Fruit fly (Drosophila melanogaster) whole organism, prepupa: ENCODE data around the gene enc.
A peak's percentile ranks its signal among the peaks of the same experiment; 100 is the strongest.

ENCODE experiments used
- Blimp-1 ChIP-seq: fragments of 200-800 bp; sonication (Bioruptor generic); optimal IDR thresholded peaks from 3 replicates; lab custom pipeline; 2017; ENCODE audit warnings: missing biosample characterization, missing genetic modification characterization, mild to moderate bottlenecking, moderate library complexity, missing genetic modification reagents
- CG10631 ChIP-seq: fragments of 200-800 bp; sonication (Bioruptor generic); optimal IDR thresholded peaks from 2 replicates; lab custom pipeline; 2016; ENCODE audit warnings: missing biosample characterization, missing genetic modification characterization
- CG10669 ChIP-seq: fragments of 200-800 bp; sonication (Bioruptor generic); optimal IDR thresholded peaks from 3 replicates; lab custom pipeline; 2018; ENCODE audit warnings: missing biosample characterization, mild to moderate bottlenecking, missing genetic modification characterization, moderate library complexity
- CG11762 ChIP-seq: fragments of 200-800 bp; sonication (Bioruptor generic); optimal IDR thresholded peaks from 3 replicates; lab custom pipeline; 2016; ENCODE audit warnings: missing biosample characterization, missing genetic modification characterization; ENCODE audit not compliant: insufficient read depth
- CG11902 ChIP-seq: fragments of 200-800 bp; sonication (Bioruptor generic); optimal IDR thresholded peaks from 3 replicates; lab custom pipeline; 2016; ENCODE audit warnings: missing biosample characterization, missing genetic modification characterization
- CG15336 ChIP-seq: fragments of 200-800 bp; sonication (Bioruptor generic); IDR thresholded peaks from 2 replicates; pipeline ENCODE4 v1.3.6; 2022; ENCODE audit warnings: missing biosample characterization, missing genetic modification characterization
- CG1621 ChIP-seq: fragments of 200-800 bp; sonication (Bioruptor generic); optimal IDR thresholded peaks from 3 replicates; lab custom pipeline; 2018; ENCODE audit warnings: missing biosample characterization, mild to moderate bottlenecking, missing genetic modification characterization
- CG16779 ChIP-seq: fragments of 200-800 bp; sonication (Bioruptor generic); optimal IDR thresholded peaks from 3 replicates; lab custom pipeline; 2017; ENCODE audit warnings: missing biosample characterization, mild to moderate bottlenecking, missing genetic modification characterization
- CG3032 ChIP-seq: fragments of 200-800 bp; optimal IDR thresholded peaks from 2 replicates; lab custom pipeline; 2019; ENCODE audit warnings: missing biosample characterization, mild to moderate bottlenecking, missing genetic modification characterization, moderate library complexity
- CG31627 ChIP-seq: fragments of 200-800 bp; sonication (Bioruptor generic); optimal IDR thresholded peaks from 3 replicates; lab custom pipeline; 2016; ENCODE audit warnings: missing biosample characterization, missing genetic modification characterization
- CG32006 ChIP-seq: fragments of 200-800 bp; sonication (Bioruptor generic); optimal IDR thresholded peaks from 3 replicates; lab custom pipeline; 2017; ENCODE audit warnings: missing biosample characterization, mild to moderate bottlenecking, missing genetic modification characterization
- CG3919 ChIP-seq: fragments of 200-800 bp; sonication (Bioruptor generic); optimal IDR thresholded peaks from 3 replicates; lab custom pipeline; 2016; ENCODE audit warnings: missing biosample characterization, missing genetic modification characterization
- CG4318 ChIP-seq: fragments of 200-800 bp; sonication (Bioruptor generic); optimal IDR thresholded peaks from 3 replicates; lab custom pipeline; 2017; ENCODE audit warnings: missing biosample characterization, mild to moderate bottlenecking, missing genetic modification characterization
- CG6163 ChIP-seq: fragments of 200-800 bp; sonication (Bioruptor generic); IDR thresholded peaks from 3 replicates; pipeline ENCODE4 v1.3.6; 2022; ENCODE audit warnings: missing biosample characterization, missing genetic modification characterization
- CG6276 ChIP-seq: fragments of 200-800 bp; sonication (Bioruptor generic); optimal IDR thresholded peaks from 2 replicates; lab custom pipeline; 2017; ENCODE audit warnings: missing biosample characterization, mild to moderate bottlenecking, missing genetic modification characterization
- CG6792 ChIP-seq: fragments of 200-800 bp; sonication (Bioruptor generic); optimal IDR thresholded peaks from 3 replicates; lab custom pipeline; 2016; ENCODE audit warnings: missing biosample characterization, missing genetic modification characterization
- CG6854 ChIP-seq: fragments of 200-800 bp; sonication (Bioruptor generic); optimal IDR thresholded peaks from 2 replicates; lab custom pipeline; 2017; ENCODE audit warnings: missing biosample characterization, mild to moderate bottlenecking, missing genetic modification characterization
- CG8119 ChIP-seq: fragments of 200-800 bp; sonication (Bioruptor generic); IDR thresholded peaks from 3 replicates; pipeline ENCODE4 v1.3.6; 2022; ENCODE audit warnings: missing biosample characterization, missing genetic modification characterization
- CG8319 ChIP-seq: fragments of 200-800 bp; sonication (Bioruptor generic); optimal IDR thresholded peaks from 3 replicates; lab custom pipeline; 2016; ENCODE audit warnings: missing biosample characterization, missing genetic modification characterization
- CG8632 ChIP-seq: fragments of 200-800 bp; sonication (Bioruptor generic); optimal IDR thresholded peaks from 3 replicates; lab custom pipeline; 2016; ENCODE audit warnings: missing biosample characterization, missing genetic modification characterization
- CG9139 ChIP-seq: fragments of 200-800 bp; sonication (Bioruptor generic); optimal IDR thresholded peaks from 3 replicates; lab custom pipeline; 2017; ENCODE audit warnings: missing biosample characterization, mild to moderate bottlenecking, missing genetic modification characterization
- Eip78C ChIP-seq: fragments of 200-800 bp; sonication (Bioruptor generic); peaks from one replicate; lab custom pipeline; 2016; ENCODE audit warnings: missing biosample characterization, missing genetic modification characterization
- Ets96B ChIP-seq: fragments of 200-800 bp; optimal IDR thresholded peaks from 2 replicates; lab custom pipeline; 2019; ENCODE audit warnings: missing biosample characterization, mild to moderate bottlenecking, missing genetic modification characterization, moderate library complexity
- Gug ChIP-seq: fragments of 200-800 bp; sonication (Bioruptor generic); IDR thresholded peaks from 2 replicates; pipeline ENCODE4 v1.3.6; 2022; ENCODE audit warnings: missing biosample characterization, missing genetic modification characterization
- Hr39 ChIP-seq: fragments of 200-800 bp; sonication (Bioruptor generic); optimal IDR thresholded peaks from 2 replicates; lab custom pipeline; 2016; ENCODE audit warnings: missing biosample characterization, missing genetic modification characterization
- Hr4 ChIP-seq: fragments of 200-800 bp; sonication (Bioruptor generic); optimal IDR thresholded peaks from 3 replicates; lab custom pipeline; 2016; ENCODE audit warnings: missing biosample characterization, missing genetic modification characterization
- Lpt ChIP-seq: fragments of 200-800 bp; sonication (Bioruptor generic); optimal IDR thresholded peaks from 3 replicates; lab custom pipeline; 2016; ENCODE audit warnings: missing biosample characterization, missing genetic modification characterization
- Met ChIP-seq: fragments of 200-800 bp; sonication (Bioruptor generic); optimal IDR thresholded peaks from 3 replicates; lab custom pipeline; 2016; ENCODE audit warnings: missing biosample characterization, missing genetic modification characterization
- OdsH ChIP-seq: fragments of 200-800 bp; sonication (Bioruptor generic); optimal IDR thresholded peaks from 3 replicates; lab custom pipeline; 2016; ENCODE audit warnings: missing biosample characterization, missing genetic modification characterization
- Smox ChIP-seq: fragments of 200-800 bp; sonication (Bioruptor generic); optimal IDR thresholded peaks from 3 replicates; lab custom pipeline; 2016; ENCODE audit warnings: missing biosample characterization, missing genetic modification characterization
- Sox102F ChIP-seq: fragments of 200-800 bp; sonication (Bioruptor generic); optimal IDR thresholded peaks from 2 replicates; lab custom pipeline; 2016; ENCODE audit warnings: missing biosample characterization, mild to moderate bottlenecking, missing genetic modification characterization
- Sox14 ChIP-seq: fragments of 200-800 bp; sonication (Bioruptor generic); optimal IDR thresholded peaks from 3 replicates; lab custom pipeline; 2016; ENCODE audit warnings: missing biosample characterization, missing genetic modification characterization
- Sox15 ChIP-seq: fragments of 200-800 bp; sonication (Bioruptor generic); optimal IDR thresholded peaks from 3 replicates; lab custom pipeline; 2016; ENCODE audit warnings: missing biosample characterization, missing genetic modification characterization
- achi ChIP-seq: fragments of 200-800 bp; sonication (Bioruptor generic); optimal IDR thresholded peaks from 3 replicates; lab custom pipeline; 2016; ENCODE audit warnings: missing biosample characterization, missing genetic modification characterization
- cyc ChIP-seq: fragments of 200-800 bp; sonication (Bioruptor generic); optimal IDR thresholded peaks from 3 replicates; lab custom pipeline; 2016; ENCODE audit warnings: missing biosample characterization, missing genetic modification characterization
- esn ChIP-seq: fragments of 200-800 bp; sonication (Bioruptor generic); optimal IDR thresholded peaks from 2 replicates; lab custom pipeline; 2016; ENCODE audit warnings: missing biosample characterization, mild to moderate bottlenecking, missing genetic modification characterization, moderate library complexity
- fd85E ChIP-seq: fragments of 200-800 bp; sonication (Bioruptor generic); optimal IDR thresholded peaks from 3 replicates; lab custom pipeline; 2016; ENCODE audit warnings: missing biosample characterization, missing genetic modification characterization
- lz ChIP-seq: fragments of 200-800 bp; sonication (Bioruptor generic); optimal IDR thresholded peaks from 3 replicates; lab custom pipeline; 2016; ENCODE audit warnings: missing biosample characterization, missing genetic modification characterization
- net ChIP-seq: fragments of 200-800 bp; sonication (Bioruptor generic); optimal IDR thresholded peaks from 3 replicates; lab custom pipeline; 2016; ENCODE audit warnings: missing biosample characterization, missing genetic modification characterization
- pdm3 ChIP-seq: fragments of 200-800 bp; sonication (Bioruptor generic); optimal IDR thresholded peaks from 3 replicates; lab custom pipeline; 2016; ENCODE audit warnings: missing biosample characterization, missing genetic modification characterization
- salr ChIP-seq, 2 experiments: fragments of 200-800 bp; sonication (Bioruptor generic); optimal IDR thresholded peaks; 3 replicates each; lab custom pipeline; 2016 to 2018; ENCODE audit warnings: missing biosample characterization in 2 of 2, missing genetic modification characterization in 2 of 2, mild to moderate bottlenecking in 1 of 2
- spab ChIP-seq: fragments of 200-800 bp; sonication (Bioruptor generic); optimal IDR thresholded peaks from 2 replicates; lab custom pipeline; 2017; ENCODE audit warnings: missing biosample characterization, mild to moderate bottlenecking, missing genetic modification characterization, missing genetic modification reagents
- ss ChIP-seq, 2 experiments: fragments of 200-800 bp; sonication (Bioruptor generic); optimal IDR thresholded peaks; 2 replicates in 1 of 2; 3 replicates in 1 of 2; lab custom pipeline; 2017 to 2018; ENCODE audit warnings: mild to moderate bottlenecking in 2 of 2, missing biosample characterization in 2 of 2, missing genetic modification characterization in 2 of 2, moderate library complexity in 1 of 2
- svp ChIP-seq: fragments of 200-800 bp; sonication (Bioruptor generic); peaks from one replicate; lab custom pipeline; 2016; ENCODE audit warnings: missing biosample characterization, missing genetic modification characterization
- topi ChIP-seq: fragments of 200-800 bp; sonication (Bioruptor generic); optimal IDR thresholded peaks from 3 replicates; lab custom pipeline; 2016; ENCODE audit warnings: missing biosample characterization, missing genetic modification characterization
- vri ChIP-seq: fragments of 200-800 bp; sonication (Bioruptor generic); optimal IDR thresholded peaks from 3 replicates; lab custom pipeline; 2016; ENCODE audit warnings: missing biosample characterization, mild to moderate bottlenecking, missing genetic modification characterization

Gene enc

dm6 chr3L:3785688-3786087 is 32.8 kb upstream of the enc start (continued):
- TF ChIP-seq Smox (GFP tag; lab: Kevin White, UChicago) (peak; percentile 36), cyc (GFP tag; lab: Kevin White, UChicago) (peak; percentile 54), CG1621 (tag; lab: Kevin White, UChicago) (no peak), CG32006 (peak; percentile 36), Sox102F (GFP tag; lab: Kevin White, UChicago) (peak; percentile 27), CG6276 (GFP tag; lab: Kevin White, UChicago) (no peak), CG3032 (tag; lab: Kevin White, UChicago) (no peak), pdm3 (GFP tag; lab: Kevin White, UChicago) (peak; percentile 36), Eip78C (GFP tag; lab: Kevin White, UChicago) (peak; percentile 77), CG4318 (GFP tag; lab: Kevin White, UChicago) (peak; percentile 58), Lpt (no peak), CG9139 (GFP tag; lab: Kevin White, UChicago) (no peak), CG10631 (GFP tag; lab: Kevin White, UChicago) (peak; percentile 32), Ets96B (tag; lab: Kevin White, UChicago) (no peak), CG6163 (GFP tag; lab: Robert Waterston, UW) (peak; percentile 40)

dm6 chr3L:3786344-3787076 is 32.0 kb upstream of the enc start:
- TF ChIP-seq CG1621 (tag; lab: Kevin White, UChicago) (no peak), achi (peak; percentile 36), topi (GFP tag; lab: Kevin White, UChicago) (no peak), esn (GFP tag; lab: Kevin White, UChicago) (peak; percentile 41), CG9139 (GFP tag; lab: Kevin White, UChicago) (no peak), Sox15 (GFP tag; lab: Kevin White, UChicago) (peak; percentile 9), CG6276 (GFP tag; lab: Kevin White, UChicago) (no peak), CG32006 (peak; percentile 27), OdsH (GFP tag; lab: Kevin White, UChicago) (peak; percentile 33), CG11902 (GFP tag; lab: Kevin White, UChicago) (no peak), pdm3 (GFP tag; lab: Kevin White, UChicago) (peak; percentile 40), CG4318 (GFP tag; lab: Kevin White, UChicago) (peak; percentile 22), Blimp-1 (GFP tag; lab: Kevin White, UChicago) (no peak), Ets96B (tag; lab: Kevin White, UChicago) (no peak), CG15336 (GFP tag; lab: Robert Waterston, UW) (peak; percentile 54; the same call in 1 of the 2 replicates), ss (GFP tag; optimal IDR thresholded peaks at IDR 0.05; lab: Kevin White, UChicago) (no peak), CG3919 (GFP tag; lab: Kevin White, UChicago) (no peak), CG6792 (peak; percentile 21), fd85E (GFP tag; lab: Kevin White, UChicago) (no peak), CG3032 (tag; lab: Kevin White, UChicago) (peak; percentile 28), CG6854 (GFP tag; lab: Kevin White, UChicago) (no peak), vri (GFP tag; lab: Kevin White, UChicago) (peak; percentile 28), Sox14 (GFP tag; lab: Kevin White, UChicago) (no peak), spab (GFP tag; lab: Kevin White, UChicago) (no peak), CG8319 (GFP tag; lab: Kevin White, UChicago) (no peak), CG8632 (no peak), CG8119 (GFP tag; lab: Robert Waterston, UW) (peak; percentile 51; the same call in 2 of the 3 replicates), Eip78C (GFP tag; lab: Kevin White, UChicago) (peak; percentile 88), CG11762 (GFP tag; lab: Kevin White, UChicago) (no peak), CG10669 (GFP tag; lab: Kevin White, UChicago) (no peak), Sox102F (GFP tag; lab: Kevin White, UChicago) (no peak), net (GFP tag; lab: Kevin White, UChicago) (peak; percentile 9), Lpt (peak; percentile 16), CG10631 (GFP tag; lab: Kevin White, UChicago) (peak; percentile 4), lz (GFP tag; lab: Kevin White, UChicago) (peak; percentile 7), salr (GFP tag; optimal IDR thresholded peaks at IDR 0.05; lab: Kevin White, UChicago) (peak in 1 of 2 experiments; percentile 43), CG31627 (GFP tag; lab: Kevin White, UChicago) (peak; percentile 1), svp (GFP tag; lab: Kevin White, UChicago) (peak; percentile 44), Gug (GFP tag; lab: Robert Waterston, UW) (no peak), Hr39 (GFP tag; lab: Kevin White, UChicago) (no peak), Hr4 (peak; percentile 46), CG6163 (GFP tag; lab: Robert Waterston, UW) (peak; percentile 51; the same call in 1 of the 3 replicates), Met (peak; percentile 25), CG16779 (no peak)
